Worm (Caenorhabditis elegans) whole organism, young adult: ENCODE data around the gene F49E12.7.

ENCODE experiments used
- B0261.1 ChIP-seq: sonication (generic microtip); optimal IDR thresholded peaks from 2 replicates; lab custom pipeline; 2016; ENCODE audit warnings: mild to moderate bottlenecking, missing genetic modification characterization, moderate library complexity, missing compliant biosample characterization
- B0336.3 ChIP-seq: fragments of 200-800 bp; sonication (Bioruptor generic); IDR thresholded peaks from 2 replicates; pipeline ENCODE4 v1.3.6; 2022; ENCODE audit warnings: missing genetic modification characterization, missing compliant biosample characterization
- C17E4.6 ChIP-seq: fragments of 200-800 bp; sonication (Bioruptor generic); IDR thresholded peaks from 2 replicates; pipeline ENCODE4 v1.3.6; 2022; ENCODE audit warnings: missing genetic modification reagents, missing genetic modification characterization, missing compliant biosample characterization
- F39B2.1 ChIP-seq: fragments of 200-800 bp; sonication (Bioruptor generic); IDR thresholded peaks from 2 replicates; pipeline ENCODE4 v1.3.6; 2022; ENCODE audit warnings: missing genetic modification reagents, missing genetic modification characterization, missing compliant biosample characterization
- F52B5.7 ChIP-seq: sonication (generic microtip); optimal IDR thresholded peaks from 2 replicates; lab custom pipeline; 2016; ENCODE audit warnings: mild to moderate bottlenecking, missing genetic modification characterization, missing compliant biosample characterization
- K11D2.4 ChIP-seq: fragments of 200-800 bp; sonication (Bioruptor generic); IDR thresholded peaks from 2 replicates; pipeline ENCODE4 v1.3.6; 2022; ENCODE audit warnings: missing genetic modification reagents, missing genetic modification characterization, missing compliant biosample characterization
- K12H6.12 ChIP-seq: fragments of 200-800 bp; sonication (Bioruptor generic); optimal IDR thresholded peaks from 2 replicates; lab custom pipeline; 2018; ENCODE audit warnings: mild to moderate bottlenecking, missing genetic modification characterization, missing compliant biosample characterization
- T07F8.4 ChIP-seq: sonication (generic microtip); optimal IDR thresholded peaks from 2 replicates; lab custom pipeline; 2016; ENCODE audit warnings: mild to moderate bottlenecking, missing genetic modification characterization, moderate library complexity, missing compliant biosample characterization
- T26A5.8 ChIP-seq: sonication (generic microtip); optimal IDR thresholded peaks from 2 replicates; lab custom pipeline; 2016; ENCODE audit warnings: missing genetic modification characterization, missing compliant biosample characterization
- Y56A3A.18 ChIP-seq: fragments of 200-800 bp; sonication (Bioruptor generic); IDR thresholded peaks from 2 replicates; pipeline ENCODE4 v1.3.6; 2022; ENCODE audit warnings: missing genetic modification reagents, missing genetic modification characterization, missing compliant biosample characterization
- Y95B8A.8 ChIP-seq: fragments of 200-800 bp; sonication (Bioruptor generic); IDR thresholded peaks from 2 replicates; pipeline ENCODE4 v1.3.6; 2022; ENCODE audit warnings: missing genetic modification reagents, missing genetic modification characterization, missing compliant biosample characterization
- ZK185.1 ChIP-seq: sonication (generic microtip); optimal IDR thresholded peaks from 2 replicates; lab custom pipeline; 2016; ENCODE audit warnings: mild to moderate bottlenecking, missing genetic modification characterization, missing compliant biosample characterization; ENCODE audit not compliant: poor library complexity, severe bottlenecking
- akir-1 ChIP-seq: fragments of 200-800 bp; sonication (Bioruptor generic); optimal IDR thresholded peaks from 2 replicates; lab custom pipeline; 2018; ENCODE audit warnings: mild to moderate bottlenecking, missing genetic modification characterization, moderate library complexity, missing compliant biosample characterization
- atf-7 ChIP-seq: sonication (generic microtip); optimal IDR thresholded peaks from 2 replicates; lab custom pipeline; 2017; ENCODE audit warnings: mild to moderate bottlenecking, missing genetic modification characterization, missing compliant biosample characterization
- bed-1 ChIP-seq: fragments of 200-800 bp; sonication (Bioruptor generic); IDR thresholded peaks from 2 replicates; pipeline ENCODE4 v1.3.6; 2022; ENCODE audit warnings: missing genetic modification reagents, missing genetic modification characterization, missing compliant biosample characterization
- ceh-40 ChIP-seq: fragments of 200-800 bp; sonication (Bioruptor generic); IDR thresholded peaks from 2 replicates; pipeline ENCODE4 v1.3.6; 2022; ENCODE audit warnings: missing genetic modification characterization, missing compliant biosample characterization
- dpff-1 ChIP-seq: sonication (generic microtip); optimal IDR thresholded peaks from 2 replicates; lab custom pipeline; 2017; ENCODE audit warnings: mild to moderate bottlenecking, missing genetic modification characterization, missing compliant biosample characterization
- efl-1 ChIP-seq: fragments of 150-350 bp; optimal IDR thresholded peaks from 2 replicates; lab custom pipeline; 2014; ENCODE audit warnings: missing biosample characterization, missing genetic modification reagents, missing genetic modification characterization
- egl-18 ChIP-seq: fragments of 200-800 bp; sonication (Bioruptor generic); IDR thresholded peaks from 2 replicates; pipeline ENCODE4 v1.3.6; 2022; ENCODE audit warnings: missing genetic modification reagents, missing genetic modification characterization, missing compliant biosample characterization
- ekl-4 ChIP-seq: fragments of 200-800 bp; sonication (Bioruptor generic); IDR thresholded peaks from 2 replicates; pipeline ENCODE4 v1.3.6; 2022; ENCODE audit warnings: missing genetic modification reagents, missing genetic modification characterization, missing compliant biosample characterization
- fkh-3 ChIP-seq: sonication (generic microtip); optimal IDR thresholded peaks from 2 replicates; lab custom pipeline; 2016; ENCODE audit warnings: mild to moderate bottlenecking, missing genetic modification characterization, missing compliant biosample characterization
- him-1 ChIP-seq: sonication (generic microtip); optimal IDR thresholded peaks from 2 replicates; lab custom pipeline; 2016; ENCODE audit warnings: missing genotype, missing genetic modification reagents, missing genetic modification characterization, missing compliant biosample characterization
- hlh-12 ChIP-seq: sonication (generic microtip); optimal IDR thresholded peaks from 2 replicates; lab custom pipeline; 2016; ENCODE audit warnings: missing genetic modification characterization, missing compliant biosample characterization
- hmg-1.2 ChIP-seq: fragments of 200-800 bp; sonication (Bioruptor generic); IDR thresholded peaks from 2 replicates; pipeline ENCODE4 v1.3.6; 2022; ENCODE audit warnings: missing genetic modification reagents, missing genetic modification characterization, missing compliant biosample characterization
- hmg-20 ChIP-seq: fragments of 200-800 bp; sonication (Bioruptor generic); IDR thresholded peaks from 2 replicates; pipeline ENCODE4 v1.3.6; 2022; ENCODE audit warnings: missing genetic modification reagents, missing genetic modification characterization, missing compliant biosample characterization
- lag-1 ChIP-seq: fragments of 200-800 bp; sonication (Bioruptor generic); IDR thresholded peaks from 2 replicates; pipeline ENCODE4 v1.3.6; 2022; ENCODE audit warnings: missing genetic modification reagents, missing genetic modification characterization, missing compliant biosample characterization
- lin-26 ChIP-seq: fragments of 200-800 bp; sonication (Bioruptor generic); IDR thresholded peaks from 2 replicates; pipeline ENCODE4 v1.3.6; 2022; ENCODE audit warnings: missing genetic modification reagents, missing genetic modification characterization, missing compliant biosample characterization
- lin-35 ChIP-seq, 3 experiments: fragments of 150-350 bp in 2 of 3; sonication (generic microtip) in 1 of 3; optimal IDR thresholded peaks; 2 replicates each; lab custom pipeline; 2014 to 2018; ENCODE audit warnings: missing biosample characterization in 3 of 3, missing genetic modification characterization in 3 of 3, missing genetic modification reagents in 3 of 3
- lin-40 ChIP-seq: sonication (generic microtip); optimal IDR thresholded peaks from 2 replicates; lab custom pipeline; 2016; ENCODE audit warnings: missing genetic modification characterization, mild to moderate bottlenecking, missing compliant biosample characterization, missing genotype, missing genetic modification reagents
- lsl-1 ChIP-seq: fragments of 200-800 bp; sonication (Bioruptor generic); optimal IDR thresholded peaks from 2 replicates; lab custom pipeline; 2018; ENCODE audit warnings: mild to moderate bottlenecking, missing genetic modification characterization, moderate library complexity, missing compliant biosample characterization
- madf-10 ChIP-seq: sonication (generic microtip); optimal IDR thresholded peaks from 2 replicates; lab custom pipeline; 2016; ENCODE audit warnings: mild to moderate bottlenecking, missing genetic modification characterization, missing compliant biosample characterization
- madf-3 ChIP-seq: fragments of 200-800 bp; sonication (Bioruptor generic); IDR thresholded peaks from 2 replicates; pipeline ENCODE4 v1.3.6; 2022; ENCODE audit warnings: missing genetic modification reagents, missing genetic modification characterization, missing compliant biosample characterization
- mcd-1 ChIP-seq: fragments of 200-800 bp; sonication (Bioruptor generic); IDR thresholded peaks from 2 replicates; pipeline ENCODE4 v1.3.6; 2022; ENCODE audit warnings: missing genetic modification reagents, missing genetic modification characterization, missing compliant biosample characterization
- nfya-1 ChIP-seq: sonication (generic microtip); optimal IDR thresholded peaks from 2 replicates; lab custom pipeline; 2017; ENCODE audit warnings: antibody characterized with exemption, missing compliant biosample characterization, missing genetic modification characterization, borderline replicate concordance; ENCODE audit not compliant: insufficient read depth
- nhr-120 ChIP-seq: fragments of 200-800 bp; sonication (Bioruptor generic); IDR thresholded peaks from 2 replicates; pipeline ENCODE4 v1.3.6; 2022; ENCODE audit warnings: missing genetic modification characterization, missing compliant biosample characterization
- pbrm-1 ChIP-seq: fragments of 200-800 bp; sonication (Bioruptor generic); IDR thresholded peaks from 2 replicates; pipeline ENCODE4 v1.3.6; 2022; ENCODE audit warnings: missing genetic modification reagents, missing genetic modification characterization, missing compliant biosample characterization
- rec-8 ChIP-seq, 2 experiments: sonication (generic microtip); optimal IDR thresholded peaks; 2 replicates each; lab custom pipeline; 2016; ENCODE audit warnings: mild to moderate bottlenecking in 2 of 2, missing genetic modification characterization in 2 of 2, missing genetic modification reagents in 2 of 2, missing genotype in 2 of 2, missing biosample characterization in 1 of 2, missing compliant biosample characterization in 1 of 2, moderate library complexity in 1 of 2
- snpc-1.1 ChIP-seq: sonication (generic microtip); optimal IDR thresholded peaks from 2 replicates; lab custom pipeline; 2017; ENCODE audit warnings: missing genetic modification characterization, mild to moderate bottlenecking, missing compliant biosample characterization, antibody characterized with exemption, moderate library complexity, missing genotype, missing genetic modification reagents; ENCODE audit not compliant: insufficient read depth
- snpc-1.3 ChIP-seq: sonication (generic microtip); optimal IDR thresholded peaks from 2 replicates; lab custom pipeline; 2017; ENCODE audit warnings: missing genetic modification characterization, mild to moderate bottlenecking, missing compliant biosample characterization, antibody characterized with exemption, moderate library complexity, missing genotype, missing genetic modification reagents; ENCODE audit not compliant: insufficient read depth
- snpc-4 ChIP-seq, 5 experiments: fragments of 150-350 bp in 1 of 5; sonication (generic microtip) in 4 of 5; optimal IDR thresholded peaks; 2 replicates each; lab custom pipeline; 2014 to 2018; ENCODE audit warnings: missing genetic modification characterization in 5 of 5, missing biosample characterization in 3 of 5, antibody characterized with exemption in 2 of 5, mild to moderate bottlenecking in 2 of 5, missing compliant biosample characterization in 2 of 5, missing genotype in 2 of 5, moderate library complexity in 2 of 5, missing genetic modification reagents in 1 of 5
- somi-1 ChIP-seq: fragments of 200-800 bp; sonication (Bioruptor generic); optimal IDR thresholded peaks from 2 replicates; lab custom pipeline; 2018; ENCODE audit warnings: mild to moderate bottlenecking, missing genetic modification characterization, missing compliant biosample characterization
- tbp1 ChIP-seq: fragments of 200-800 bp; sonication (Bioruptor generic); optimal IDR thresholded peaks from 2 replicates; lab custom pipeline; 2018; ENCODE audit warnings: mild to moderate bottlenecking, missing genetic modification characterization, missing compliant biosample characterization
- xnd-1 ChIP-seq: sonication (generic microtip); optimal IDR thresholded peaks from 2 replicates; lab custom pipeline; 2016; ENCODE audit warnings: missing genotype, missing genetic modification reagents, missing genetic modification characterization, missing compliant biosample characterization
- ztf-18 ChIP-seq: sonication (generic microtip); optimal IDR thresholded peaks from 2 replicates; lab custom pipeline; 2016; ENCODE audit warnings: missing genotype, mild to moderate bottlenecking, missing genetic modification characterization, missing compliant biosample characterization

Gene F49E12.7

DNA sequence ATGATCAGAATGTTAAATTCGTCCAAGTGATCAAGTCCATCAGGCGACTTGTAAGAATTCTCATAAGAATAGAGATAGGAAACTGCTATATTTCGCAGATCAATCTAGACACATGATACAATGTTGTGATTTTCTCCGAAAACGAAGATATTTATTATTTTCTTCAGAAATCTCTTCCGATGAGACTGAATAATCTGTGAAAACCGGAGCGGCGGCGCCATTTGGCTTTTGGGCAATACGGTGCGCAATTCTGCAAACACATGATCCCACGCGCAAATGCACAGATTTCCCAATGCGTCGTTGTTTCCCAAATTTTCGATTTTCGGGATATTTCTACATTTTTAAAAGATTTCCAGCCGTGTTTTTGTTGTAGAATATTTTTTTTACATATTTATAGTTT, 46.2 kb upstream of the F49E12.7 start (continued):
- TF ChIP-seq snpc-4 (GFP tag; optimal IDR thresholded peaks at IDR 0.05; lab: Kevin White, UChicago) = no peak
- peak in 1 of 4 experiments; percentile 16 for TF ChIP-seq snpc-4 (tag; optimal IDR thresholded peaks at IDR 0.05; lab: Kevin White, UChicago)
- TF ChIP-seq akir-1 (GFP tag; lab: Kevin White, UChicago) = no peak
- TF ChIP-seq lin-35 (GFP tag; optimal IDR thresholded peaks at IDR 0.05; lab: Kevin White, UChicago) = peak in 1 of 3 experiments; percentile 7
- TF ChIP-seq mcd-1 (GFP tag; lab: Robert Waterston, UW) = peak; percentile 49
- TF ChIP-seq hmg-1.2 (GFP tag; lab: Robert Waterston, UW) = peak; percentile 28; the same call in 1 of the 2 replicates
- peak; percentile 22 for TF ChIP-seq snpc-1.1
- TF ChIP-seq efl-1 (GFP tag; lab: Kevin White, UChicago) = peak; percentile 40
- no peak for TF ChIP-seq F52B5.7 (tag; lab: Kevin White, UChicago)
- TF ChIP-seq xnd-1 (tag; lab: Kevin White, UChicago) = peak; percentile 5
- TF ChIP-seq lsl-1 = peak; percentile 67

DNA sequence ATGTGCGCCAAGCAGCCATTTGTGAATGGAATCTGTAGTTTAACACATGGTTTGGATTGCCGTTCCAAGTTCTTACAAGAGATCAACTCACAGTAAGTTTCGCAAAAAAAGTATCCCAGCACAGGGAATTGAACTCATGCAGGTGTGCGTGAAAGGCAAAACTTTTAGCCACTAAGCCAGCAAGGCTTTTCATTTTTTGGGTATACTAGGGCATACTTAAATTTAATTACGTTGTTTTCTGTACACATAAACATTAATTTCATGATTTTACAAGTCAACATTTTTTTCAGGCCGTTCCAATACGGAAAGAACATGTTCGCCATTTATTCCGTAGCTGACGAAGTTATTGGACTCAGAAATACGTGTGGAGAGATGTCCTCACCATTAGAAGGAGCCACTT, 45.6 kb upstream of the F49E12.7 start:
- peak; percentile 88 for TF ChIP-seq snpc-1.3 (tag; lab: Kevin White, UChicago)
- TF ChIP-seq nhr-120 (GFP tag; lab: Robert Waterston, UW) = peak; percentile 98
- peak; percentile 73 for TF ChIP-seq hmg-1.2 (GFP tag; lab: Robert Waterston, UW)
- no peak for TF ChIP-seq xnd-1 (tag; lab: Kevin White, UChicago)
- peak; percentile 23; the same call in 1 of the 2 replicates for TF ChIP-seq F39B2.1
- 0 out of 2 replicates have a peak, but pooled peaks have one; percentile 74 for TF ChIP-seq madf-3 (GFP tag; lab: Robert Waterston, UW)
- no peak for TF ChIP-seq nfya-1
- no peak for TF ChIP-seq lin-40 (tag; lab: Kevin White, UChicago)
- TF ChIP-seq tbp1 (GFP tag; lab: Kevin White, UChicago) = peak; percentile 94
- no peak for TF ChIP-seq B0336.3
- peak; percentile 80 to 92 for TF ChIP-seq rec-8 (tag; optimal IDR thresholded peaks at IDR 0.05; lab: Kevin White, UChicago)
- TF ChIP-seq T07F8.4 (tag; lab: Kevin White, UChicago) = peak; percentile 68
- no peak for TF ChIP-seq him-1 (tag; lab: Kevin White, UChicago)
- TF ChIP-seq B0261.1 (tag; lab: Kevin White, UChicago) = peak; percentile 75
- TF ChIP-seq bed-1 = no peak
- TF ChIP-seq fkh-3 = peak; percentile 76
- TF ChIP-seq dpff-1 = peak; percentile 87
- TF ChIP-seq madf-10 (tag; lab: Kevin White, UChicago) = peak; percentile 27
- TF ChIP-seq K12H6.12 (tag; lab: Kevin White, UChicago) = no peak
- 0 out of 2 replicates have a peak, but pooled peaks have one; percentile 61 for TF ChIP-seq egl-18 (GFP tag; lab: Robert Waterston, UW)
- peak; percentile 76 for TF ChIP-seq ceh-40 (GFP tag; lab: Robert Waterston, UW)
- TF ChIP-seq akir-1 (GFP tag; lab: Kevin White, UChicago) = no peak
- TF ChIP-seq snpc-4 (GFP tag; optimal IDR thresholded peaks at IDR 0.05; lab: Kevin White, UChicago) = peak; percentile 59
- peak in 2 of 4 experiments; percentile 26 to 60 for TF ChIP-seq snpc-4 (tag; optimal IDR thresholded peaks at IDR 0.05; lab: Kevin White, UChicago)
- peak; percentile 63 for TF ChIP-seq pbrm-1
- TF ChIP-seq Y95B8A.8 = no peak
- TF ChIP-seq hlh-12 (tag; lab: Kevin White, UChicago) = peak; percentile 55
- peak; percentile 46 for TF ChIP-seq somi-1 (GFP tag; lab: Kevin White, UChicago)
- TF ChIP-seq ztf-18 = peak; percentile 76
- TF ChIP-seq C17E4.6 (GFP tag; lab: Robert Waterston, UW) = peak; percentile 50; the same call in 1 of the 2 replicates
- no peak for TF ChIP-seq efl-1 (GFP tag; lab: Kevin White, UChicago)
- peak; percentile 66 for TF ChIP-seq ZK185.1 (tag; lab: Kevin White, UChicago)
- TF ChIP-seq Y56A3A.18 = peak; percentile 59; the same call in 1 of the 2 replicates
- TF ChIP-seq hmg-20 (GFP tag; lab: Robert Waterston, UW) = 0 out of 2 replicates have a peak, but pooled peaks have one; percentile 65
- TF ChIP-seq T26A5.8 (tag; lab: Kevin White, UChicago) = peak; percentile 97
- peak; percentile 98 for TF ChIP-seq lin-26 (GFP tag; lab: Robert Waterston, UW)
- 0 out of 2 replicates have a peak, but pooled peaks have one; percentile 37 for TF ChIP-seq K11D2.4
- peak; percentile 61 for TF ChIP-seq atf-7 (tag; lab: Kevin White, UChicago)
- no peak for TF ChIP-seq lag-1 (GFP tag; lab: Robert Waterston, UW)
- peak; percentile 86 for TF ChIP-seq ekl-4 (GFP tag; lab: Robert Waterston, UW)
